Worm (Caenorhabditis elegans) whole organism, L1 larva: ENCODE measurements around the gene F28B12.1.
A peak's percentile ranks its signal among the peaks of the same experiment; 100 is the strongest.

Source experiments
- C16A3.4 ChIP-seq: fragments of 150-350 bp; optimal IDR thresholded peaks from 2 replicates; lab custom pipeline; 2014; ENCODE audit warnings: missing biosample characterization, missing genetic modification characterization
- C34B4.2 ChIP-seq: sonication (generic microtip); optimal IDR thresholded peaks from 2 replicates; lab custom pipeline; 2017; ENCODE audit warnings: mild to moderate bottlenecking, missing genetic modification characterization, missing compliant biosample characterization
- aha-1 ChIP-seq: fragments of 150-350 bp; optimal IDR thresholded peaks from 2 replicates; lab custom pipeline; 2014; ENCODE audit warnings: missing biosample characterization, missing genetic modification characterization
- alr-1 ChIP-seq: fragments of 200-800 bp; sonication (Bioruptor generic); optimal IDR thresholded peaks from 2 replicates; lab custom pipeline; 2018; ENCODE audit warnings: borderline replicate concordance, mild to moderate bottlenecking, missing genetic modification characterization, missing compliant biosample characterization
- ama-1 ChIP-seq: fragments of 150-350 bp; optimal IDR thresholded peaks from 2 replicates; lab custom pipeline; 2014
- ceh-63 ChIP-seq: fragments of 200-800 bp; sonication (Bioruptor generic); optimal IDR thresholded peaks from 2 replicates; lab custom pipeline; 2018; ENCODE audit warnings: mild to moderate bottlenecking, missing genetic modification characterization, missing compliant biosample characterization
- ceh-8 ChIP-seq: fragments of 200-800 bp; sonication (Bioruptor generic); optimal IDR thresholded peaks from 2 replicates; lab custom pipeline; 2018; ENCODE audit warnings: mild to moderate bottlenecking, missing genetic modification characterization, moderate library complexity, missing compliant biosample characterization
- ceh-82 ChIP-seq, 3 experiments: fragments of 150-350 bp in 1 of 3; sonication (generic microtip) in 2 of 3; optimal IDR thresholded peaks; 2 replicates each; lab custom pipeline; 2014 to 2017; ENCODE audit warnings: missing biosample characterization in 3 of 3, missing genetic modification characterization in 3 of 3
- ceh-88 ChIP-seq: fragments of 200-800 bp; sonication (Bioruptor generic); IDR thresholded peaks from 2 replicates; pipeline ENCODE4 v1.3.6; 2022; ENCODE audit warnings: missing genetic modification characterization, missing compliant biosample characterization
- ceh-90 ChIP-seq: sonication (generic microtip); optimal IDR thresholded peaks from 2 replicates; lab custom pipeline; 2016; ENCODE audit warnings: missing genetic modification characterization, missing compliant biosample characterization
- efl-1 ChIP-seq, 4 experiments: fragments of 150-350 bp; optimal IDR thresholded peaks in 3 of 4; peaks in 1 of 4; 1 replicate in 1 of 4; 2 replicates in 3 of 4; lab custom pipeline; 2014; ENCODE audit warnings: missing biosample characterization in 2 of 4, missing genetic modification characterization in 2 of 4, missing genetic modification reagents in 2 of 4
- efl-3 ChIP-seq: fragments of 200-800 bp; sonication (Bioruptor generic); optimal IDR thresholded peaks from 2 replicates; lab custom pipeline; 2018; ENCODE audit warnings: mild to moderate bottlenecking, missing genetic modification characterization, missing compliant biosample characterization
- egl-13 ChIP-seq: sonication (generic microtip); optimal IDR thresholded peaks from 2 replicates; lab custom pipeline; 2016; ENCODE audit warnings: missing genotype, missing genetic modification reagents, missing genetic modification characterization, missing compliant biosample characterization
- elt-2 ChIP-seq: sonication (generic microtip); optimal IDR thresholded peaks from 2 replicates; lab custom pipeline; 2016; ENCODE audit warnings: missing genetic modification characterization, mild to moderate bottlenecking, inconsistent platforms, missing compliant biosample characterization, missing genetic modification reagents
- elt-3 ChIP-seq, 6 experiments: fragments of 150-350 bp in 1 of 6; sonication (generic microtip); optimal IDR thresholded peaks; 2 replicates each; lab custom pipeline; 2017 to 2018; ENCODE audit warnings: missing biosample characterization in 6 of 6, missing genetic modification characterization in 6 of 6, inconsistent platforms in 1 of 6
- fkh-10 ChIP-seq: sonication (generic microtip); optimal IDR thresholded peaks from 2 replicates; lab custom pipeline; 2017; ENCODE audit warnings: missing biosample characterization, missing genetic modification reagents, missing genetic modification characterization
- fkh-4 ChIP-seq: sonication (generic microtip); optimal IDR thresholded peaks from 2 replicates; lab custom pipeline; 2016; ENCODE audit warnings: missing compliant biosample characterization, missing genetic modification characterization, borderline replicate concordance
- grh-1 ChIP-seq: fragments of 200-800 bp; sonication (Bioruptor generic); IDR thresholded peaks from 2 replicates; pipeline ENCODE4 v1.3.6; 2022; ENCODE audit warnings: missing genetic modification reagents, missing genetic modification characterization, missing compliant biosample characterization
- hlh-17 ChIP-seq: fragments of 200-800 bp; sonication (Bioruptor generic); optimal IDR thresholded peaks from 2 replicates; lab custom pipeline; 2018; ENCODE audit warnings: missing genetic modification characterization, mild to moderate bottlenecking, missing compliant biosample characterization, moderate library complexity, borderline replicate concordance
- hpl-2 ChIP-seq: fragments of 150-350 bp; optimal IDR thresholded peaks from 2 replicates; lab custom pipeline; 2014; ENCODE audit warnings: missing biosample characterization, missing genetic modification reagents, missing genetic modification characterization
- irx-1 ChIP-seq: sonication (generic microtip); optimal IDR thresholded peaks from 2 replicates; lab custom pipeline; 2016; ENCODE audit warnings: missing genetic modification characterization, missing compliant biosample characterization
- isw-1 ChIP-seq: fragments of 200-800 bp; sonication (Bioruptor generic); IDR thresholded peaks from 2 replicates; pipeline ENCODE4 v1.3.6; 2022; ENCODE audit warnings: missing genetic modification characterization, missing compliant biosample characterization
- lin-14 ChIP-seq: fragments of 200-800 bp; sonication (Bioruptor generic); optimal IDR thresholded peaks from 2 replicates; lab custom pipeline; 2018; ENCODE audit warnings: mild to moderate bottlenecking, missing genetic modification characterization, moderate library complexity, missing compliant biosample characterization
- lin-35 ChIP-seq, 2 experiments: fragments of 150-350 bp; optimal IDR thresholded peaks; 2 replicates each; lab custom pipeline; 2014; ENCODE audit warnings: missing biosample characterization in 2 of 2, missing genetic modification characterization in 2 of 2, missing genetic modification reagents in 2 of 2
- mab-9 ChIP-seq: fragments of 200-800 bp; sonication (Bioruptor generic); IDR thresholded peaks from 2 replicates; pipeline ENCODE4 v1.3.6; 2022; ENCODE audit warnings: missing genetic modification reagents, missing genetic modification characterization, missing compliant biosample characterization
- mdl-1 ChIP-seq, 2 experiments: fragments of 150-350 bp; optimal IDR thresholded peaks; 2 replicates each; lab custom pipeline; 2014 to 2017; ENCODE audit warnings: missing biosample characterization in 2 of 2, missing genetic modification characterization in 2 of 2, inconsistent platforms in 1 of 2
- mep-1 ChIP-seq: fragments of 150-350 bp; optimal IDR thresholded peaks from 2 replicates; lab custom pipeline; 2014; ENCODE audit warnings: missing biosample characterization, missing genetic modification characterization
- nhr-12 ChIP-seq: sonication (generic microtip); optimal IDR thresholded peaks from 2 replicates; lab custom pipeline; 2017; ENCODE audit warnings: missing biosample characterization, missing genetic modification characterization
- nhr-19 ChIP-seq: fragments of 200-800 bp; sonication (Bioruptor generic); conservative IDR thresholded peaks from 2 replicates; pipeline ENCODE4 v1.3.6; 2022; ENCODE audit warnings: missing genetic modification characterization, missing compliant biosample characterization
- nhr-20 ChIP-seq: sonication (generic microtip); optimal IDR thresholded peaks from 2 replicates; lab custom pipeline; 2016; ENCODE audit warnings: mild to moderate bottlenecking, missing genetic modification characterization, missing compliant biosample characterization
- nhr-237 ChIP-seq: fragments of 150-350 bp; optimal IDR thresholded peaks from 2 replicates; lab custom pipeline; 2014; ENCODE audit warnings: missing biosample characterization, missing genetic modification characterization
- nhr-47 ChIP-seq: sonication (generic microtip); optimal IDR thresholded peaks from 2 replicates; lab custom pipeline; 2016; ENCODE audit warnings: mild to moderate bottlenecking, missing genetic modification characterization, moderate library complexity, missing compliant biosample characterization
- nhr-71 ChIP-seq: sonication (generic microtip); optimal IDR thresholded peaks from 2 replicates; lab custom pipeline; 2016; ENCODE audit warnings: mild to moderate bottlenecking, missing genetic modification characterization, moderate library complexity, missing compliant biosample characterization
- nhr-76 ChIP-seq: sonication (generic microtip); optimal IDR thresholded peaks from 2 replicates; lab custom pipeline; 2017; ENCODE audit warnings: missing biosample characterization, missing genetic modification characterization
- nhr-77 ChIP-seq: fragments of 150-350 bp; optimal IDR thresholded peaks from 2 replicates; lab custom pipeline; 2014; ENCODE audit warnings: missing biosample characterization, missing genetic modification characterization
- nhr-84 ChIP-seq: sonication (generic microtip); optimal IDR thresholded peaks from 2 replicates; lab custom pipeline; 2017; ENCODE audit warnings: missing biosample characterization, missing genetic modification characterization
- nhr-85 ChIP-seq: sonication (generic microtip); peaks from one replicate; lab custom pipeline; 2016; ENCODE audit warnings: missing genetic modification characterization, inconsistent platforms, missing compliant biosample characterization
- pag-3 ChIP-seq: sonication (generic microtip); optimal IDR thresholded peaks from 2 replicates; lab custom pipeline; 2017; ENCODE audit warnings: missing genetic modification characterization, mild to moderate bottlenecking, missing compliant biosample characterization, antibody characterized with exemption, borderline replicate concordance; ENCODE audit not compliant: insufficient read depth
- pqm-1 ChIP-seq: sonication (generic microtip); optimal IDR thresholded peaks from 3 replicates; lab custom pipeline; 2017; ENCODE audit warnings: missing biosample characterization, missing genetic modification characterization
- rnt-1 ChIP-seq: sonication (generic microtip); optimal IDR thresholded peaks from 2 replicates; lab custom pipeline; 2016; ENCODE audit warnings: mild to moderate bottlenecking, missing genetic modification characterization, moderate library complexity, missing compliant biosample characterization
- snu-23 ChIP-seq: sonication (generic microtip); optimal IDR thresholded peaks from 2 replicates; lab custom pipeline; 2016; ENCODE audit warnings: missing genetic modification characterization, missing compliant biosample characterization
- sptf-1 ChIP-seq: fragments of 150-350 bp; optimal IDR thresholded peaks from 2 replicates; lab custom pipeline; 2014; ENCODE audit warnings: missing biosample characterization, missing genetic modification characterization
- sup-37 ChIP-seq: fragments of 200-800 bp; sonication (Bioruptor generic); optimal IDR thresholded peaks from 2 replicates; lab custom pipeline; 2018; ENCODE audit warnings: mild to moderate bottlenecking, missing genetic modification characterization, missing compliant biosample characterization
- unc-98 ChIP-seq: fragments of 200-800 bp; sonication (Bioruptor generic); IDR thresholded peaks from 2 replicates; pipeline ENCODE4 v1.3.6; 2022; ENCODE audit warnings: missing genetic modification characterization, missing compliant biosample characterization
- xbp-1 ChIP-seq: sonication (generic microtip); optimal IDR thresholded peaks from 2 replicates; lab custom pipeline; 2016; ENCODE audit warnings: missing genetic modification characterization, missing compliant biosample characterization
- ztf-11 ChIP-seq, 2 experiments: sonication (generic microtip); optimal IDR thresholded peaks; 2 replicates each; lab custom pipeline; 2016 to 2017; ENCODE audit warnings: missing genetic modification characterization in 2 of 2, missing biosample characterization in 1 of 2, missing compliant biosample characterization in 1 of 2
- ztf-4 ChIP-seq: fragments of 150-350 bp; optimal IDR thresholded peaks from 2 replicates; lab custom pipeline; 2014; ENCODE audit warnings: missing biosample characterization, missing genetic modification characterization

Gene F28B12.1

DNA sequence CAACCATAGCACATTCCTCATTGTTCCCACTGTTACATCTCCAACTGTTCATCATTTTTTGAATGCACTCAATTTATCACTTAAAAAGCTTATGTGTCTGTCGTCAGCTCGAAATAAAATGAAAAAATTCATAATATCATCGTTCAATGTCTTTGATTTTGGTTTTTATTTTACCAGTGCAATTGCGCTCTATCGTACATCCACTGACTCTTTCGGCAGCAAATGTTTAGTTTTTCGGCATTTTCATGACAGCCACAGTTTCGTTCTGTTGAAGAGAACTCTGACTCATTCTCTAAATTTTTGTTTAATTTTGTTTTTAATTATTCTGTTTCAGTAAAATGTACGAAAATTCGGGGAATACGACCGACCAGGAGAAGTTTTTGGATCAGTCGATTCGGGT is 35.2 kb upstream of the F28B12.1 start, which contains the start of gene vps-35 (continued):
- TF ChIP-seq ceh-63 (GFP tag; lab: Kevin White, UChicago), result no peak
- no peak for TF ChIP-seq sup-37 (GFP tag; lab: Kevin White, UChicago)
- TF ChIP-seq ceh-90 (tag; lab: Kevin White, UChicago), result no peak
- peak; percentile 40 for TF ChIP-seq pag-3 (tag; lab: Kevin White, UChicago)
- no peak for TF ChIP-seq nhr-12 (tag; lab: Kevin White, UChicago)
- peak; percentile 45 to 49 for TF ChIP-seq efl-1 (optimal IDR thresholded peaks at IDR 0.05; lab: Kevin White, UChicago)
- peak; percentile 40 to 91 for TF ChIP-seq efl-1 (GFP tag; optimal IDR thresholded peaks at IDR 0.05 in 1 of 2; lab: Kevin White, UChicago)
- no peak for TF ChIP-seq nhr-47 (tag; lab: Kevin White, UChicago)
- peak; percentile 26 for TF ChIP-seq snu-23
- no peak for TF ChIP-seq egl-13 (tag; lab: Kevin White, UChicago)
- peak; percentile 31 to 70 for TF ChIP-seq lin-35 (GFP tag; optimal IDR thresholded peaks at IDR 0.05; lab: Kevin White, UChicago)
- TF ChIP-seq mab-9 (GFP tag; lab: Robert Waterston, UW), result no peak
- no peak for TF ChIP-seq ceh-88 (GFP tag; lab: Robert Waterston, UW)
- TF ChIP-seq C16A3.4 (tag; lab: Kevin White, UChicago), result peak; percentile 47
- no peak for TF ChIP-seq efl-3
- TF ChIP-seq irx-1 (tag; lab: Kevin White, UChicago), result no peak
- TF ChIP-seq nhr-237 (tag; lab: Kevin White, UChicago), result no peak
- TF ChIP-seq nhr-84 (tag; lab: Kevin White, UChicago), result no peak
- peak; percentile 24 for TF ChIP-seq mep-1
- no peak for TF ChIP-seq nhr-19 (GFP tag; lab: Robert Waterston, UW)
- no peak for TF ChIP-seq C34B4.2 (tag; lab: Kevin White, UChicago)
- no peak for TF ChIP-seq hlh-17 (GFP tag; lab: Kevin White, UChicago)
- TF ChIP-seq nhr-76 (tag; lab: Kevin White, UChicago), result no peak
- no peak for TF ChIP-seq lin-14 (GFP tag; lab: Kevin White, UChicago)
- no peak for TF ChIP-seq fkh-10 (GFP tag; lab: Kevin White, UChicago)
- TF ChIP-seq isw-1 (GFP tag; lab: Robert Waterston, UW), result no peak
- TF ChIP-seq ceh-82 (tag; optimal IDR thresholded peaks at IDR 0.05; lab: Kevin White, UChicago), result no peak
- TF ChIP-seq nhr-71 (tag; lab: Kevin White, UChicago), result peak; percentile 9
- no peak for TF ChIP-seq mdl-1 (tag; optimal IDR thresholded peaks at IDR 0.05; lab: Kevin White, UChicago)
- no peak for TF ChIP-seq ama-1 (lab: Kevin White, UChicago)
- no peak for TF ChIP-seq rnt-1 (tag; lab: Kevin White, UChicago)
- TF ChIP-seq ztf-4 (tag; lab: Kevin White, UChicago), result no peak
- TF ChIP-seq grh-1 (GFP tag; lab: Robert Waterston, UW), result no peak
- no peak for TF ChIP-seq aha-1 (tag; lab: Kevin White, UChicago)
- no peak for TF ChIP-seq sptf-1 (tag; lab: Kevin White, UChicago)
- TF ChIP-seq nhr-85 (tag; lab: Kevin White, UChicago), result peak; percentile 70

DNA sequence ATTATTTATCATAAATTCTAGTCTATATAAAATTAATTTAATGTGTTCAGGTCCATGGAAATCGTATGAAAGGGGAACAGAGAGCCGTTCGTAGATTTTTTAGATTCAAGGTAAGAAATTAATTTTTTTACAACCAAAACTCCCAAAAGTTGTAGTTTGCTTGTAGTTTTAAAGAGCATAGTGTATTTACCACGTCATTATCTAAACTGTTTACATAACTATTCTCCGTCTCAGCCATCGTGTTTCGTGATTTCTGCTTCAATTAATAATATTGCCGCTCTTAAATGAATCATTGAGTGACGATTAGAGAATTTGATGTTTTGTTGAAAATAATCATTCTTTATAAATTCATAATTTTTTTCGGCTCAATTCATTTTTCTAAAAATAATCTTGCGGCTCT is 31.5 kb upstream of the F28B12.1 start, which contains the start of gene cgt-3:
cgt-3 (plus strand) TSS at position 51 of the 400 bp plus-strand sequence.
- TF ChIP-seq grh-1 (GFP tag; lab: Robert Waterston, UW) (no peak), nhr-20 (tag; lab: Kevin White, UChicago) (peak; percentile 4), xbp-1 (tag; lab: Kevin White, UChicago) (no peak)

DNA sequence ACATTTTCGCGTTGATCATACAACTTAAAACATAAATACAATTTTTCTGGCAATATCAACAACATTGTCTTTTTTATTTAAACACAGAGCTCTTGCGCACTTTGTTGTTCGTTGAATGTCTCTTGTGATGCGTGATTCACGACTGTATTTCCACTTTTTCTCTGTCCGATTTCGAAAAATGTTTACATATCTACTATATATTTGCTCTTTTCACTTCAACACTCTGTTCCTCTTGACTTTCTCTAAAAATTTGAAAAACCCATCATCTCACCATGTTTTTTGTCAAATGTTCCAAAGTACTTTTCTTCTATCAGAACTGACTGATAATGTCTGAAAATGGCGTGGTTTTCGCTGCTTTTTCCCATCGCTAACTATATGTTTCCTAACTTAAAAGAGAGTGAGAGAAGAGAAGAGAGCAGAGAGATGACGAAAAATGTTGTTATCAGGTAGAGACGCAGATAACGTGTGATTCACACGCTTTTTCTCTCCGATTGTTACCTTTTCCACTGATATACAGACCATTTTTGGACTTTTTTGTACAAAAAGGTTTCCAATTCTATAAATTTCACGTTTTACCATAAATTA is 30.7 kb upstream of the F28B12.1 start:
- TF ChIP-seq alr-1 (tag; lab: Kevin White, UChicago) (no peak), elt-3 (tag; optimal IDR thresholded peaks at IDR 0.05; lab: Kevin White, UChicago) (no peak), pqm-1 (tag; lab: Kevin White, UChicago) (peak; percentile 91), nhr-77 (peak; percentile 54), sup-37 (GFP tag; lab: Kevin White, UChicago) (no peak), ceh-8 (no peak), unc-98 (GFP tag; lab: Robert Waterston, UW) (no peak), mep-1 (peak; percentile 11), ztf-11 (tag; optimal IDR thresholded peaks at IDR 0.05; lab: Kevin White, UChicago) (no peak), fkh-4 (tag; lab: Kevin White, UChicago) (no peak), ceh-63 (GFP tag; lab: Kevin White, UChicago) (no peak), elt-2 (tag; lab: Kevin White, UChicago) (peak; percentile 71), lin-14 (GFP tag; lab: Kevin White, UChicago) (peak; percentile 19), C16A3.4 (tag; lab: Kevin White, UChicago) (no peak), aha-1 (tag; lab: Kevin White, UChicago) (no peak), snu-23 (no peak), hpl-2 (GFP tag; lab: Kevin White, UChicago) (peak; percentile 8)
